Worm (Caenorhabditis elegans): ENCODE data around the gene T06F4.1.

- TF ChIP-seq cog-1 (tag; optimal IDR thresholded peaks at IDR 0.05), result no peak
- TF ChIP-seq ref-1 (GFP tag; conservative IDR thresholded peaks at IDR 0.05), result no peak
- no peak for TF ChIP-seq ztf-29 (GFP tag; IDR thresholded peaks at IDR 0.05)
- TF ChIP-seq med-1 (GFP tag; optimal IDR thresholded peaks at IDR 0.05; ENCODE audit: insufficient read depth), result no peak
- TF ChIP-seq tab-1 (GFP tag; IDR thresholded peaks at IDR 0.05), result no peak
- TF ChIP-seq flt-1 (GFP tag; IDR thresholded peaks at IDR 0.05), result no peak
- no peak for TF ChIP-seq ztf-23 (GFP tag; IDR thresholded peaks at IDR 0.05)
- TF ChIP-seq T22C8.4 (GFP tag; IDR thresholded peaks at IDR 0.05), result no peak
- TF ChIP-seq klf-2 (GFP tag; conservative IDR thresholded peaks at IDR 0.05), result no peak
Observed at ce11 chrX:4088943-4089342, 9.8 kb upstream of the T06F4.1 start.

Data from whole organism, midembryonic.